Worm (Caenorhabditis elegans): ENCODE data around the gene C33F10.12.

The C33F10.12 gene

ce11 chrII:4851594-4852106 lies 14.1 kb upstream of the C33F10.12 start, which contains the start of gene dnj-9 (continued):
- TF ChIP-seq unc-62 (GFP tag; optimal IDR thresholded peaks at IDR 0.05 in 1 of 2) (peak in 1 of 2 experiments; percentile 98), unc-62 (tag; optimal IDR thresholded peaks at IDR 0.05) (no peak), egl-43 (GFP tag; IDR thresholded peaks at IDR 0.05) (peak; percentile 77), set-16 (GFP tag; IDR thresholded peaks at IDR 0.05) (no peak), pqm-1 (tag; optimal IDR thresholded peaks at IDR 0.05) (no peak), ctbp-1 (GFP tag; IDR thresholded peaks at IDR 0.05) (peak; percentile 88), daf-12 (tag; optimal IDR thresholded peaks at IDR 0.05) (no peak), dpl-1 (GFP tag; optimal IDR thresholded peaks at IDR 0.05) (peak; percentile 100), D1046.2 (GFP tag; IDR thresholded peaks at IDR 0.05) (no peak), unc-39 (tag; optimal IDR thresholded peaks at IDR 0.05) (no peak), dmd-8 (GFP tag; IDR thresholded peaks at IDR 0.05) (no peak), jun-1 (tag; optimal IDR thresholded peaks at IDR 0.05) (peak; percentile 69), unc-130 (GFP tag; optimal IDR thresholded peaks at IDR 0.05) (peak; percentile 52), zfp-3 (GFP tag; conservative IDR thresholded peaks at IDR 0.05) (peak; percentile 94), nhr-111 (GFP tag; optimal IDR thresholded peaks at IDR 0.05) (no peak), nhr-42 (GFP tag; IDR thresholded peaks at IDR 0.05) (peak; percentile 82), F44E2.7 (GFP tag; IDR thresholded peaks at IDR 0.05) (no peak), snpc-4 (tag; optimal IDR thresholded peaks at IDR 0.05) (peak; percentile 19), nhr-41 (GFP tag; IDR thresholded peaks at IDR 0.05) (no peak), php-3 (GFP tag; IDR thresholded peaks at IDR 0.05) (peak; percentile 80), Y5F2A.4 (GFP tag; optimal IDR thresholded peaks at IDR 0.05) (no peak), F49E8.2 (tag; optimal IDR thresholded peaks at IDR 0.05; ENCODE audit: borderline replicate concordance) (peak; percentile 89), madf-5 (GFP tag; IDR thresholded peaks at IDR 0.05) (no peak), zfp-2 (tag; optimal IDR thresholded peaks at IDR 0.05) (peak; percentile 65), lir-3 (tag; optimal IDR thresholded peaks at IDR 0.05) (peak; percentile 18), spr-1 (tag; optimal IDR thresholded peaks at IDR 0.05) (peak; percentile 94), vab-7 (GFP tag; IDR thresholded peaks at IDR 0.05) (no peak), ZK337.2 (GFP tag; IDR thresholded peaks at IDR 0.05) (peak; percentile 56; the same call in 1 of the 2 replicates), arid-1 (GFP tag; conservative IDR thresholded peaks at IDR 0.05) (peak; percentile 83), daf-16 (GFP tag; optimal IDR thresholded peaks at IDR 0.05) (peak; percentile 38 to 85), daf-16 (tag; optimal IDR thresholded peaks at IDR 0.05) (peak; percentile 79), nhr-28 (tag; optimal IDR thresholded peaks at IDR 0.05) (peak; percentile 83), R02D3.7 (tag; optimal IDR thresholded peaks at IDR 0.05) (no peak), ama-1 (optimal IDR thresholded peaks at IDR 0.05) (no peak), mes-2 (tag; optimal IDR thresholded peaks at IDR 0.05; ENCODE audit: poor library complexity, severe bottlenecking) (peak; percentile 95), ceh-82 (tag; optimal IDR thresholded peaks at IDR 0.05) (no peak), aha-1 (tag) (peak; percentile 99), cey-2 (tag; optimal IDR thresholded peaks at IDR 0.05; ENCODE audit: borderline replicate concordance, insufficient read depth) (no peak), sdz-12 (GFP tag; optimal IDR thresholded peaks at IDR 0.05) (no peak), hif-1 (tag; optimal IDR thresholded peaks at IDR 0.05) (peak; percentile 52 to 72), nhr-10 (tag; optimal IDR thresholded peaks at IDR 0.05) (no peak), pha-4 (GFP tag; IDR thresholded peaks at IDR 0.05) (peak; percentile 89), pha-4 (tag; optimal IDR thresholded peaks at IDR 0.05) (peak; percentile 94), hlh-11 (tag; optimal IDR thresholded peaks at IDR 0.05) (peak; percentile 92), dmd-9 (GFP tag; IDR thresholded peaks at IDR 0.05) (peak; percentile 90), rbr-2 (tag; optimal IDR thresholded peaks at IDR 0.05) (peak; percentile 94), ztf-11 (tag; optimal IDR thresholded peaks at IDR 0.05) (no peak), nhr-25 (tag; optimal IDR thresholded peaks at IDR 0.05; ENCODE audit: borderline replicate concordance, insufficient read depth) (peak; percentile 88), zag-1 (tag; optimal IDR thresholded peaks at IDR 0.05) (peak; percentile 76), fos-1 (tag; optimal IDR thresholded peaks at IDR 0.05) (no peak), mxl-3 (GFP tag; optimal IDR thresholded peaks at IDR 0.05) (peak; percentile 55), F10B5.3 (tag; optimal IDR thresholded peaks at IDR 0.05) (peak; percentile 93)
